Fruit fly (Drosophila melanogaster): ENCODE results near the gene CG3323.

Gene CG3323

dm6 chrX:5285835-5286234 lies 19.7 kb downstream of the CG3323 start (continued):
- TF ChIP-seq pb (GFP tag; optimal IDR thresholded peaks at IDR 0.05) (no peak), CG7987 (GFP tag; optimal IDR thresholded peaks at IDR 0.05) (no peak), Trl (optimal IDR thresholded peaks at IDR 0.05) (no peak), Trl (GFP tag; optimal IDR thresholded peaks at IDR 0.05) (peak; percentile 18), dmrt99B (tag; optimal IDR thresholded peaks at IDR 0.05) (peak; percentile 64), CG11085 (GFP tag; IDR thresholded peaks at IDR 0.05) (0 out of 2 replicates have a peak, but pooled peaks have one; percentile 19), insv (GFP tag; optimal IDR thresholded peaks at IDR 0.05) (no peak), Mrtf (GFP tag; IDR thresholded peaks at IDR 0.05) (no peak), CG12104 (GFP tag; optimal IDR thresholded peaks at IDR 0.05) (peak; percentile 21), CG31365 (tag; optimal IDR thresholded peaks at IDR 0.05) (no peak), NFAT (GFP tag; IDR thresholded peaks at IDR 0.05) (no peak), CG30403 (GFP tag; optimal IDR thresholded peaks at IDR 0.05) (peak; percentile 46), CG11093 (GFP tag; IDR thresholded peaks at IDR 0.05) (no peak), seq (GFP tag; IDR thresholded peaks at IDR 0.05) (peak; percentile 40; the same call in 1 of the 2 replicates), Kr (GFP tag; optimal IDR thresholded peaks at IDR 0.05) (no peak), B-H1 (GFP tag; IDR thresholded peaks at IDR 0.05) (no peak), tx (GFP tag; optimal IDR thresholded peaks at IDR 0.05) (peak; percentile 9), caup (GFP tag; optimal IDR thresholded peaks at IDR 0.05; ENCODE audit: severe bottlenecking) (peak; percentile 59), zfh2 (GFP tag; optimal IDR thresholded peaks at IDR 0.05) (peak; percentile 13), CG10209 (GFP tag; optimal IDR thresholded peaks at IDR 0.05) (peak; percentile 51), onecut (GFP tag; IDR thresholded peaks at IDR 0.05) (peak; percentile 48), gcm2 (GFP tag; optimal IDR thresholded peaks at IDR 0.05) (no peak), Bdp1 (GFP tag; optimal IDR thresholded peaks at IDR 0.05) (no peak), CG10321 (GFP tag; IDR thresholded peaks at IDR 0.05) (no peak), Atf6 (GFP tag; IDR thresholded peaks at IDR 0.05) (peak; percentile 60; the same call in 1 of the 2 replicates), CG4360 (GFP tag; IDR thresholded peaks at IDR 0.05) (no peak), sob (GFP tag; IDR thresholded peaks at IDR 0.05) (peak; percentile 69), CrebB (tag; optimal IDR thresholded peaks at IDR 0.05) (no peak), bowl (GFP tag; IDR thresholded peaks at IDR 0.05) (no peak), CG7556 (GFP tag; optimal IDR thresholded peaks at IDR 0.05) (peak; percentile 26), ato (GFP tag; IDR thresholded peaks at IDR 0.05; ENCODE audit: partially characterized antibody) (no peak), inv (GFP tag; IDR thresholded peaks at IDR 0.05; ENCODE audit: partially characterized antibody) (no peak), Blimp-1 (GFP tag; optimal IDR thresholded peaks at IDR 0.05) (peak; percentile 63), ssp (GFP tag; IDR thresholded peaks at IDR 0.05) (no peak), Side (GFP tag; optimal IDR thresholded peaks at IDR 0.05) (peak; percentile 6), Rfx (GFP tag; IDR thresholded peaks at IDR 0.05) (peak; percentile 64), CG34422 (GFP tag; IDR thresholded peaks at IDR 0.05) (no peak; the same call in 2 of the 3 replicates), rib (GFP tag; IDR thresholded peaks at IDR 0.05) (no peak), ara (GFP tag; IDR thresholded peaks at IDR 0.05) (no peak), CG31388 (GFP tag; optimal IDR thresholded peaks at IDR 0.05) (no peak), otp (GFP tag; IDR thresholded peaks at IDR 0.05) (no peak), CG4617 (GFP tag; optimal IDR thresholded peaks at IDR 0.05; ENCODE audit: borderline replicate concordance) (no peak), CG10959 (GFP tag; IDR thresholded peaks at IDR 0.05) (peak; percentile 71), CG3995 (GFP tag; optimal IDR thresholded peaks at IDR 0.05) (no peak), ab (GFP tag; optimal IDR thresholded peaks at IDR 0.05) (no peak), CG6689 (GFP tag; IDR thresholded peaks at IDR 0.05) (0 out of 2 replicates have a peak, but pooled peaks have one; percentile 15), Usf (GFP tag; optimal IDR thresholded peaks at IDR 0.05) (no peak), CG30020 (tag; optimal IDR thresholded peaks at IDR 0.05) (no peak), CG32772 (GFP tag; IDR thresholded peaks at IDR 0.05) (0 out of 2 replicates have a peak, but pooled peaks have one; percentile 20), Gug (GFP tag; IDR thresholded peaks at IDR 0.05) (no peak), HmgD (GFP tag; optimal IDR thresholded peaks at IDR 0.05) (no peak), sd (tag; optimal IDR thresholded peaks at IDR 0.05) (no peak), CG8359 (GFP tag; optimal IDR thresholded peaks at IDR 0.05; ENCODE audit: borderline replicate concordance) (no peak)
